Worm (Caenorhabditis elegans) whole organism, midembryonic: ENCODE results near the gene mtch-1.

Experiments used
- T22C8.4 ChIP-seq: fragments of 200-800 bp; sonication (Bioruptor generic); IDR thresholded peaks from 2 replicates; pipeline ENCODE4 v1.3.6; 2022; ENCODE audit warnings: missing genetic modification characterization, missing compliant biosample characterization
- cog-1 ChIP-seq: sonication (generic microtip); optimal IDR thresholded peaks from 2 replicates; lab custom pipeline; 2016; ENCODE audit warnings: missing genetic modification characterization, missing compliant biosample characterization
- flt-1 ChIP-seq: fragments of 200-800 bp; sonication (Bioruptor generic); IDR thresholded peaks from 2 replicates; pipeline ENCODE4 v1.3.6; 2022; ENCODE audit warnings: missing genetic modification characterization, missing compliant biosample characterization
- klf-2 ChIP-seq: fragments of 200-800 bp; sonication (Bioruptor generic); conservative IDR thresholded peaks from 2 replicates; pipeline ENCODE4 v1.3.6; 2022; ENCODE audit warnings: missing genetic modification reagents, missing genetic modification characterization, missing compliant biosample characterization
- med-1 ChIP-seq: sonication (generic microtip); optimal IDR thresholded peaks from 2 replicates; lab custom pipeline; 2017; ENCODE audit warnings: missing genetic modification characterization, mild to moderate bottlenecking, missing compliant biosample characterization, antibody characterized with exemption, missing genetic modification reagents; ENCODE audit not compliant: insufficient read depth
- ref-1 ChIP-seq: fragments of 200-800 bp; sonication (Bioruptor generic); conservative IDR thresholded peaks from 2 replicates; pipeline ENCODE4 v1.3.6; 2022; ENCODE audit warnings: missing genetic modification reagents, missing genetic modification characterization, missing compliant biosample characterization
- tab-1 ChIP-seq: fragments of 200-800 bp; sonication (Bioruptor generic); IDR thresholded peaks from 2 replicates; pipeline ENCODE4 v1.3.6; 2022; ENCODE audit warnings: missing genetic modification characterization, missing compliant biosample characterization
- ztf-23 ChIP-seq: fragments of 200-800 bp; sonication (Bioruptor generic); IDR thresholded peaks from 2 replicates; pipeline ENCODE4 v1.3.6; 2022; ENCODE audit warnings: missing genetic modification reagents, missing genetic modification characterization, missing compliant biosample characterization
- ztf-29 ChIP-seq: fragments of 200-800 bp; sonication (Bioruptor generic); IDR thresholded peaks from 2 replicates; pipeline ENCODE4 v1.3.6; 2022; ENCODE audit warnings: missing genetic modification reagents, missing genetic modification characterization, missing compliant biosample characterization

Gene mtch-1

DNA sequence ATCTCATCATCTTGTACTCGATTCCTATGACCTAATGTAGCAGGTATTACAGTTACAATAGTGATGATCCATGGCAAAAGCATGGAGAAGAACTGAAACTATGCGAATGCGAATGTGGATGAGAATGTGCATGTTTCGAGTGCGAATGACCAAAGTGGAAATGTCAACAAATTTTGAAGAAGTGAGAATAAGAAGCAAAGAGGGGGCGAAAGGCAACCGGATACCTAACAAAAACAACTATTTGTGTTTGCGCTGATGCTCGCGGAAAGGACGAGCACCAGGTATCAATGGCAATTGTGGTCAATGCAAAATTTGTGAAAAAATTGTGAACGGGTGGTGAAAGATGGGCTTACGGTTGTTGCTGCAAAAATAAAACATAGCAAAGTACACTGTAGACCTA lies 28.7 kb upstream of the mtch-1 start, which contains the start of gene nas-7:
Gene nas-7 (minus strand): TSS at position 101 of the 400 bp plus-strand sequence.
- TF ChIP-seq flt-1 (GFP tag; lab: Robert Waterston, UW) (no peak), T22C8.4 (GFP tag; lab: Robert Waterston, UW) (no peak), med-1 (no peak), ztf-29 (GFP tag; lab: Robert Waterston, UW) (no peak), klf-2 (no peak), ztf-23 (GFP tag; lab: Robert Waterston, UW) (no peak), tab-1 (GFP tag; lab: Robert Waterston, UW) (no peak), cog-1 (tag; lab: Kevin White, UChicago) (no peak), ref-1 (GFP tag; lab: Robert Waterston, UW) (no peak)

DNA sequence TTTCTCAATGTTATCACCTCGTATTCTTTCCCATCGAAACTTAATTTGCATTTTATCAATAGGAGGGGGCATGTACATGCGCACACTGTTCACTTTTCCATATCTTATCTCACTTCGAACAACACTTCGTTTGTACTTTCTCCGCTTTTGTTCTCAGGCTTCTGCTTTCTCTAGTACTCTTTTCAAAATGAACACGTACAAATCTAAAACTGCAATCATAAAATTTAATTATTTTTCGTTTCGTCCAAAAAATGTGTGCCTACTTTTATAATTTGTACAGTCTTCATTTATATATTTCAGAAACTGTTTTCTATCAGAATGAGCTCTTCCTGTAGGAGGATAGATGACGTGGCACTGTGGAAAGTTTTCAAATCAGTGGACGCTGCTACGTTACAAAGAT lies 24.7 kb upstream of the mtch-1 start, which contains the start of gene C07D10.1:
Gene C07D10.1 (plus strand): TSS at position 301 of the 400 bp plus-strand sequence.
- TF ChIP-seq ztf-29 (GFP tag; lab: Robert Waterston, UW), result no peak
- no peak for TF ChIP-seq T22C8.4 (GFP tag; lab: Robert Waterston, UW)
- no peak for TF ChIP-seq med-1
- no peak for TF ChIP-seq tab-1 (GFP tag; lab: Robert Waterston, UW)
- no peak for TF ChIP-seq cog-1 (tag; lab: Kevin White, UChicago)
- no peak for TF ChIP-seq klf-2
- no peak for TF ChIP-seq ztf-23 (GFP tag; lab: Robert Waterston, UW)
- TF ChIP-seq flt-1 (GFP tag; lab: Robert Waterston, UW), result no peak
- TF ChIP-seq ref-1 (GFP tag; lab: Robert Waterston, UW), result no peak

DNA sequence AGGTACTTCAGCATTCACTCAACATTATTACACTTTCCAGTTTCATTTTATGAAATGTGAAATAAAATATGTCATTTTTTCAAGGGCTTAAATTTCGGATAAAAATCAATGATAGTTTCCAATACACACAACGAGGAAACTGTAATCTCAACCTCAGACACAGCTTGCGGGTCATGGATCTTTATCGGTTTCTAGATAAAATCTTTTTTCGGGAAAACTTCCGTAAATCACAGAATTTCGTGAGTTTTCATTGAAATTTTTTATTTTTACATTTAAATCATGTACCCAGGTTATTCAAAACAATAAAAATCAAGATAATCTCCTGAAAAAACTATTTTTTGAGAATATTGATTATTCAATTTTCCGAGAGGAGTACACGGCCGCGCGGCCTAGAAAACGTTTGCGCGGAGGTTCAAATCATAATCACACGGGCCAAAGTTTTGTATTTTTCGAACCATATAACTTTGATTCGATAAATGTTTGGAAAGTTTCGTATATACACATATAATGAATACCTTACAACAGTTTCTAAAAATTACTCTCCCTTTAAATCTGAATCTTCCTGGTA lies 23.4 kb upstream of the mtch-1 start:
- TF ChIP-seq flt-1 (GFP tag; lab: Robert Waterston, UW), result no peak

DNA sequence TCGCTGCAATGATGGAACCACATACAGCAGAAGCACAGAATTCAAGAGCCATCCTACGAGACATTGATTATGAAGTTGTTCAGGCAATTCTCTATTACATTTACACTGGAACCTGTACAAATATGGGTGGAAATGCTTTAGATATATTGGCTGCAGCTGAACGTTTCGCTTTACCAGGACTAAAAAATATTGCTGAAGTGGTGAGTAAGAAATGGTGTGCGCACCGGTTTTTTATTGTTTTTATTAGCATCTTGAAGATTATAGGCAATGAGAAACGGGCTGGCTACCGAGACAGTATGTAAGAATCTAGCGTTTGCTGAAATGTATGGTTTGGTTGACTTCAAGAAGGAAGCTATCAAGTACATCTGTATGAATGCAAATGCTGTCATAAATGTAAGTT lies 22.1 kb upstream of the mtch-1 start:
- TF ChIP-seq ref-1 (GFP tag; lab: Robert Waterston, UW) (no peak), cog-1 (tag; lab: Kevin White, UChicago) (no peak), ztf-29 (GFP tag; lab: Robert Waterston, UW) (no peak), ztf-23 (GFP tag; lab: Robert Waterston, UW) (no peak), klf-2 (no peak), med-1 (no peak), tab-1 (GFP tag; lab: Robert Waterston, UW) (no peak), flt-1 (GFP tag; lab: Robert Waterston, UW) (no peak), T22C8.4 (GFP tag; lab: Robert Waterston, UW) (no peak)

DNA sequence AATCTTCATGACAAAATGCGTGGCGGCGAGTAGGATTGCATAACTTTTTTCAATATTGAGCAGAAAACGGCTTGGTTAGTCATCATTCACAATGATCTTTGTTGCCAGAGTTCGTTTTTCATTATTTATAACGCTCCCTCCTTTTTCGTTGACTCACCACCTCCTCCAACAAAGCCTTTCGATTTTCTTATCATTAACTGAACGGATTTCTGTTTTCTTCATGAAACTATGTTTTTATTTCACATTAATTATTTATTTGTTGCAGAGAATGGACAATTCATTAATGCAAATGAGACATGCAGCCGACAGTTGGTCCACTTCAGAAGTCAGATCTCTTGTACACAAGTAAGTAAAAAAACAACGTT lies 20.7 kb upstream of the mtch-1 start, which contains the start of gene bath-44:
Gene bath-44 (plus strand): TSS at position 266 of the 365 bp plus-strand sequence.
- no peak for TF ChIP-seq ztf-29 (GFP tag; lab: Robert Waterston, UW)
- TF ChIP-seq med-1, result no peak
- no peak for TF ChIP-seq ztf-23 (GFP tag; lab: Robert Waterston, UW)
- no peak for TF ChIP-seq klf-2
- no peak for TF ChIP-seq T22C8.4 (GFP tag; lab: Robert Waterston, UW)

DNA sequence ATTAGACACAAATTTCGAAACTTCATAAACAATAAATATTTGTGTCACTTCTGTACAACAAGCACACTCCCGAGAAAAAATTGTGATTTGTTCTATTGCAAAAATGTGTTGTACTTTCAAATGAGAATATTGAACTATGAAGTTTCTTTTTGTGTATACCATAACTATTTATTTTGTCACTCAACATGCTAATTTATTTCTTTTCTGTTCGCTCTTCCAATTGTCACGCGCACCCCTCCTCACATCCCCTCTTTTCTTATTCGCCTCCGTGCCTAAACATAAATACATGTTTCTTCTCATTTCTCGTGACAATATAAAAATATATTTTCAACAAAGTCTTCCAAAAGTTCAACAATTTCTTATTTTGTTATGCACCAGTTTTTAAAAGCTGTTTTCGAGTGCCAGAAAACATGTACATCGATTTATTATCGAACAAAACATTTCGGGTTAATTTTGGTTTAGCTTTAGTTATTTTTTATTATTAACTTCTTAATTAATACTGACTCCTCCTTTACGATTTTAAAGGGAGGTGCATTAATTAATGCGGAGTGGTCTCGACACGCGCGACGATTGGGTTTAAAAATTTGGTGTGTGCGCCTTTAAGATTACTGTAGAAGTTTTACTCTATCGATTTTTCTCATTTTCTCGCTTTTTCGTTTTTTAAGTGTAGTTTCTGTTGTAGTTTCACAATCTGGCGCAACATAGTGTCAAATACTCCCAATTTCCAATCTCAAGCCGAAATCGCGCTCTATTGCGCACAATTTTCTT lies 20.1 kb upstream of the mtch-1 start:
- TF ChIP-seq tab-1 (GFP tag; lab: Robert Waterston, UW), result no peak

DNA sequence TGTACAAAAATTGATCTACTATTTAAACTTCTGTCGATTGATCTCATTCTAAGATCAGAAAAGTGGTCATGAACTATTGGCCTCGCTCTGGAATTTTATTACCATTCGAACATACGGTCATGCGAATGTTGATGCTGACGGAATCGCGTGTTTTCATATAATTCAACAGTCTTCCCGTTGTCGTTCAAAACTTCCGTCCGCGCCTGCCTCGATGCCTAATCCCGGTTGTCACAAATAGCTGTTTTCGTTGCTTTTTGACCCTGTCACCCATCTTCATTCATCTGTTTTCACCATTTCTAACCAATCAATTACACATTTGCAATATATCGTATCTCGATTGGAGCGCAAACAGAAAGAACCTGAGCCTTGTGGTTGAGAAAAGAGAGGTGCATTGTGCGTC lies 19.4 kb upstream of the mtch-1 start:
- TF ChIP-seq ref-1 (GFP tag; lab: Robert Waterston, UW) (no peak), ztf-23 (GFP tag; lab: Robert Waterston, UW) (no peak), cog-1 (tag; lab: Kevin White, UChicago) (no peak), ztf-29 (GFP tag; lab: Robert Waterston, UW) (no peak), flt-1 (GFP tag; lab: Robert Waterston, UW) (no peak), klf-2 (no peak)

DNA sequence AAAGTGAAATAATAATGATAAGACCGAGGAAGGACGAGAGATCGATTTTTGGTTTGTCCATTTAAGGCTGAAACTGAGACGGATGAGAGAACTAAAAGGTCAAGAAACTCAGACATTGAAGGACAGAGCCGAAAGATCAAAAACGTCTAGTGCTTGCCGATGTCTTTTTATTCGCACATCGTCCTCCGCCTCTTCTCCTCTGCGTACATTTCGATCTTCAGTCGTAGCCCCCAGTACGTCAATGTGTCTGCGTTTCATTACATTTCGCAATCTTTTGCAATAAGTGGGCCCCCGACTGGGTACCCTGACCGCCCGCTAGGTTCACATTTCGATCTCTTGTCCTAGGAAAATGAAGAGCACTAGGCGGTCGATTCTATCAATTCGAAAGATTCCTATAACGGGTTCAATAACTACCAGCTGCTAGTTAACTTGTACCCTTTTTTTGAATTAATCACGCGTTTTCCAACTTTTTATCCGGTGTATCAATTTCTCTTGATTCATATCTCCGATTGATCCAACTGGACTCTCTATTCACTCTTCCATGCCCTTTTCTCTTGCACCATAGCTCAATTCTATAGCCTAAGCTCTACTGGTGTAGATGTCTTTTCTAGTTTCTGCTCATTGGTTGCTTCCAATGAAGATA lies 18.2 kb upstream of the mtch-1 start:
- TF ChIP-seq ztf-29 (GFP tag; lab: Robert Waterston, UW), result no peak
- TF ChIP-seq klf-2, result no peak
- no peak for TF ChIP-seq flt-1 (GFP tag; lab: Robert Waterston, UW)
- no peak for TF ChIP-seq tab-1 (GFP tag; lab: Robert Waterston, UW)
- no peak for TF ChIP-seq cog-1 (tag; lab: Kevin White, UChicago)
- TF ChIP-seq ref-1 (GFP tag; lab: Robert Waterston, UW), result no peak
- TF ChIP-seq med-1, result no peak
- no peak for TF ChIP-seq T22C8.4 (GFP tag; lab: Robert Waterston, UW)
- no peak for TF ChIP-seq ztf-23 (GFP tag; lab: Robert Waterston, UW)

DNA sequence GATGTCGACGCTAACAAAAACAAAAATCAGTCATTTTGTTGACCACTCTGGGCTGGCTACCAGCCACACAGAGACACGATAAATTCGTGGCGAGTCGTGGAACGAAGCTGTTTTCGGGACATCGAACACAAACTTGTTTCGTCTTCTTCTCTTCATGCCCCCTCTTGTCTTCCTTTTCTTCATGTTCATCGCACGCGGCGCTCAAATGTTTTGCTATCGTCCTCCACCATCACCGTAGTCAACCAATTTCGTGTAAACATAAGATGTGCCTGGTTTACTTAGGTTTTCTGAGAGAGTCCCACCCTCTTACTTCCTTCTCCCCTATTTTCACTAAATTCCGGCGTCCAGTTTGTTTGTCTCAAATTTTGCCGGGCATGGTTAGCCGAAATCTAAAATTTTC lies 16.4 kb upstream of the mtch-1 start:
- TF ChIP-seq ref-1 (GFP tag; lab: Robert Waterston, UW) (no peak), ztf-29 (GFP tag; lab: Robert Waterston, UW) (no peak), cog-1 (tag; lab: Kevin White, UChicago) (no peak), ztf-23 (GFP tag; lab: Robert Waterston, UW) (no peak), T22C8.4 (GFP tag; lab: Robert Waterston, UW) (no peak), med-1 (no peak), tab-1 (GFP tag; lab: Robert Waterston, UW) (no peak)

DNA sequence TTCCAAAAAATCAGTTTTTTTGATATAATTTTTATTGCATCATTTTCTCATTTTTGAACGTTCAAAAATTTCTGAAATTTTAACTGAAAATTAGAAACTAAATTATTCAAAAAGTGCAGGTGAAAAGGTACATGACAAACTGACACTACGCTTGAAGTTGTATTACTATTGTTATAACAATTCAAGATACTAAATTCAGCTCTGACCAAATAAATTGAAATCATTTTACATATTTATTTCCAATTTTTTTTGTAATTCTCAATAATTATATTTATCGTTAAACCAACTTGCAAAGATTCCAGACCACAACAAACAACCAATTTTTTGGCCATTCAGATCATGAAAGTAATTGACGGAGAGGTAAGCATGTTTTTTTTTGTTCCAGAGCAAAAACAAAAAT lies 11.5 kb upstream of the mtch-1 start, which contains the start of gene sre-3:
Gene sre-3 (plus strand): TSS at position 301 of the 400 bp plus-strand sequence.
- TF ChIP-seq T22C8.4 (GFP tag; lab: Robert Waterston, UW), result no peak
- no peak for TF ChIP-seq med-1
- no peak for TF ChIP-seq ref-1 (GFP tag; lab: Robert Waterston, UW)
- TF ChIP-seq tab-1 (GFP tag; lab: Robert Waterston, UW), result no peak
- no peak for TF ChIP-seq ztf-23 (GFP tag; lab: Robert Waterston, UW)
- no peak for TF ChIP-seq klf-2
- no peak for TF ChIP-seq cog-1 (tag; lab: Kevin White, UChicago)
- TF ChIP-seq flt-1 (GFP tag; lab: Robert Waterston, UW), result no peak
- TF ChIP-seq ztf-29 (GFP tag; lab: Robert Waterston, UW), result no peak
